Worm (Caenorhabditis elegans) whole organism, L2 larva: Measurements from ENCODE around the gene mltn-3.
A peak's percentile ranks its signal among the peaks of the same experiment; 100 is the strongest.

Experiments used
- C34F6.9 ChIP-seq: fragments of 150-350 bp; optimal IDR thresholded peaks from 2 replicates; lab custom pipeline; 2014; ENCODE audit warnings: missing biosample characterization, missing genetic modification characterization
- F13H6.1 ChIP-seq: sonication (generic microtip); optimal IDR thresholded peaks from 2 replicates; lab custom pipeline; 2016; ENCODE audit warnings: missing genetic modification characterization, missing compliant biosample characterization
- R02D3.7 ChIP-seq: fragments of 150-350 bp; optimal IDR thresholded peaks from 2 replicates; lab custom pipeline; 2014; ENCODE audit warnings: missing biosample characterization, missing genetic modification characterization
- ZK546.5 ChIP-seq: sonication (generic microtip); optimal IDR thresholded peaks from 2 replicates; lab custom pipeline; 2017; ENCODE audit warnings: missing biosample characterization, missing genetic modification characterization
- alr-1 ChIP-seq: fragments of 150-350 bp; optimal IDR thresholded peaks from 2 replicates; lab custom pipeline; 2014; ENCODE audit warnings: missing biosample characterization, missing genetic modification characterization
- aly-2 ChIP-seq: fragments of 150-350 bp; optimal IDR thresholded peaks from 2 replicates; lab custom pipeline; 2014; ENCODE audit warnings: missing biosample characterization, missing genetic modification characterization
- ama-1 ChIP-seq: fragments of 150-350 bp; optimal IDR thresholded peaks from 2 replicates; lab custom pipeline; 2018; ENCODE audit warnings: inconsistent platforms
- blmp-1 ChIP-seq: sonication (generic microtip); optimal IDR thresholded peaks from 2 replicates; lab custom pipeline; 2017; ENCODE audit warnings: missing genetic modification characterization, mild to moderate bottlenecking, missing compliant biosample characterization, antibody characterized with exemption, moderate library complexity; ENCODE audit not compliant: insufficient read depth
- ceh-16 ChIP-seq: fragments of 150-350 bp; optimal IDR thresholded peaks from 2 replicates; lab custom pipeline; 2014; ENCODE audit warnings: missing biosample characterization, missing genetic modification characterization
- ceh-82 ChIP-seq: fragments of 150-350 bp; optimal IDR thresholded peaks from 2 replicates; lab custom pipeline; 2014; ENCODE audit warnings: missing biosample characterization, missing genetic modification characterization
- crh-2 ChIP-seq: sonication (generic microtip); optimal IDR thresholded peaks from 2 replicates; lab custom pipeline; 2017; ENCODE audit warnings: missing biosample characterization, missing genetic modification characterization
- dmd-4 ChIP-seq: sonication (generic microtip); optimal IDR thresholded peaks from 2 replicates; lab custom pipeline; 2017; ENCODE audit warnings: missing biosample characterization, missing genetic modification characterization
- egl-27 ChIP-seq: sonication (generic microtip); optimal IDR thresholded peaks from 3 replicates; lab custom pipeline; 2017; ENCODE audit warnings: missing biosample characterization, missing genetic modification reagents, missing genetic modification characterization
- elt-1 ChIP-seq: fragments of 150-350 bp; optimal IDR thresholded peaks from 2 replicates; lab custom pipeline; 2014; ENCODE audit warnings: missing biosample characterization, missing genetic modification characterization
- elt-3 ChIP-seq: sonication (generic microtip); optimal IDR thresholded peaks from 2 replicates; lab custom pipeline; 2017; ENCODE audit warnings: missing biosample characterization, missing genetic modification characterization
- fos-1 ChIP-seq: fragments of 150-350 bp; optimal IDR thresholded peaks from 2 replicates; lab custom pipeline; 2014; ENCODE audit warnings: missing biosample characterization, missing genetic modification characterization
- gmeb-1 ChIP-seq: fragments of 150-350 bp; optimal IDR thresholded peaks from 2 replicates; lab custom pipeline; 2014; ENCODE audit warnings: missing biosample characterization, missing genetic modification characterization
- lin-11 ChIP-seq: fragments of 150-350 bp; sonication (generic microtip); optimal IDR thresholded peaks from 2 replicates; lab custom pipeline; 2014; ENCODE audit warnings: missing biosample characterization, missing genetic modification characterization, inconsistent platforms, mixed read lengths
- lin-13 ChIP-seq: fragments of 150-350 bp; optimal IDR thresholded peaks from 2 replicates; lab custom pipeline; 2014; ENCODE audit warnings: missing biosample characterization, missing genetic modification reagents, missing genetic modification characterization
- lin-39 ChIP-seq: fragments of 150-350 bp; optimal IDR thresholded peaks from 2 replicates; lab custom pipeline; 2014; ENCODE audit warnings: missing biosample characterization, missing genetic modification reagents, missing genetic modification characterization
- lsy-2 ChIP-seq, 2 experiments: fragments of 150-350 bp in 1 of 2; sonication (generic microtip) in 1 of 2; optimal IDR thresholded peaks; 2 replicates each; lab custom pipeline; 2014 to 2017; ENCODE audit warnings: missing biosample characterization in 2 of 2, missing genetic modification characterization in 2 of 2
- mbf-1 ChIP-seq: sonication (generic microtip); optimal IDR thresholded peaks from 2 replicates; lab custom pipeline; 2017; ENCODE audit warnings: missing biosample characterization, missing genetic modification characterization
- mdl-1 ChIP-seq, 2 experiments: fragments of 150-350 bp in 1 of 2; sonication (generic microtip) in 1 of 2; optimal IDR thresholded peaks; 2 replicates each; lab custom pipeline; 2017; ENCODE audit warnings: missing biosample characterization in 2 of 2, missing genetic modification characterization in 2 of 2
- nhr-10 ChIP-seq: sonication (generic microtip); optimal IDR thresholded peaks from 2 replicates; lab custom pipeline; 2017; ENCODE audit warnings: missing biosample characterization, missing genetic modification characterization
- nhr-11 ChIP-seq: fragments of 150-350 bp; optimal IDR thresholded peaks from 2 replicates; lab custom pipeline; 2014; ENCODE audit warnings: missing biosample characterization, missing genetic modification characterization
- nhr-12 ChIP-seq: fragments of 150-350 bp; optimal IDR thresholded peaks from 2 replicates; lab custom pipeline; 2014; ENCODE audit warnings: missing biosample characterization, missing genetic modification characterization
- nhr-129 ChIP-seq: fragments of 150-350 bp; optimal IDR thresholded peaks from 2 replicates; lab custom pipeline; 2014; ENCODE audit warnings: missing biosample characterization, missing genetic modification characterization
- nhr-21 ChIP-seq: fragments of 150-350 bp; optimal IDR thresholded peaks from 2 replicates; lab custom pipeline; 2014; ENCODE audit warnings: missing biosample characterization, missing genetic modification characterization
- nhr-237 ChIP-seq: fragments of 150-350 bp; optimal IDR thresholded peaks from 2 replicates; lab custom pipeline; 2014; ENCODE audit warnings: missing biosample characterization, missing genetic modification characterization
- nhr-25 ChIP-seq: fragments of 150-350 bp; sonication (generic microtip); optimal IDR thresholded peaks from 3 replicates; lab custom pipeline; 2014; ENCODE audit warnings: missing biosample characterization, missing genetic modification characterization
- nhr-77 ChIP-seq: fragments of 150-350 bp; optimal IDR thresholded peaks from 2 replicates; lab custom pipeline; 2014; ENCODE audit warnings: missing biosample characterization, missing genetic modification characterization
- peb-1 ChIP-seq: fragments of 150-350 bp; optimal IDR thresholded peaks from 2 replicates; lab custom pipeline; 2014; ENCODE audit warnings: missing biosample characterization, missing genetic modification characterization
- sem-4 ChIP-seq: fragments of 150-350 bp; optimal IDR thresholded peaks from 2 replicates; lab custom pipeline; 2014; ENCODE audit warnings: missing biosample characterization, missing genetic modification reagents, missing genetic modification characterization
- skn-1 ChIP-seq: sonication (generic microtip); optimal IDR thresholded peaks from 2 replicates; lab custom pipeline; 2017; ENCODE audit warnings: missing biosample characterization, missing genetic modification characterization
- sma-3 ChIP-seq: sonication (generic microtip); optimal IDR thresholded peaks from 2 replicates; lab custom pipeline; 2016; ENCODE audit warnings: missing genetic modification reagents, missing genetic modification characterization, missing compliant biosample characterization
- sma-9 ChIP-seq, 2 experiments: fragments of 150-350 bp in 1 of 2; sonication (generic microtip) in 1 of 2; optimal IDR thresholded peaks; 2 replicates each; lab custom pipeline; 2014 to 2016; ENCODE audit warnings: missing genetic modification characterization in 2 of 2, mild to moderate bottlenecking in 1 of 2, missing biosample characterization in 1 of 2, missing compliant biosample characterization in 1 of 2, missing genetic modification reagents in 1 of 2, moderate library complexity in 1 of 2
- unc-39 ChIP-seq: fragments of 150-350 bp; optimal IDR thresholded peaks from 2 replicates; lab custom pipeline; 2014; ENCODE audit warnings: missing biosample characterization, missing genetic modification characterization
- unc-55 ChIP-seq: fragments of 150-350 bp; sonication (generic microtip); optimal IDR thresholded peaks from 3 replicates; lab custom pipeline; 2014; ENCODE audit warnings: missing biosample characterization, missing genetic modification reagents, missing genetic modification characterization
- unc-62 ChIP-seq: fragments of 150-350 bp; optimal IDR thresholded peaks from 2 replicates; lab custom pipeline; 2014; ENCODE audit warnings: missing biosample characterization, missing genetic modification reagents, missing genetic modification characterization
- ztf-1 ChIP-seq: fragments of 200-800 bp; sonication (Bioruptor generic); conservative IDR thresholded peaks from 2 replicates; pipeline ENCODE4 v1.3.6; 2022; ENCODE audit warnings: missing genetic modification characterization, missing compliant biosample characterization
- ztf-11 ChIP-seq: sonication (generic microtip); optimal IDR thresholded peaks from 2 replicates; lab custom pipeline; 2017; ENCODE audit warnings: missing biosample characterization, missing genetic modification characterization

Gene mltn-3

DNA sequence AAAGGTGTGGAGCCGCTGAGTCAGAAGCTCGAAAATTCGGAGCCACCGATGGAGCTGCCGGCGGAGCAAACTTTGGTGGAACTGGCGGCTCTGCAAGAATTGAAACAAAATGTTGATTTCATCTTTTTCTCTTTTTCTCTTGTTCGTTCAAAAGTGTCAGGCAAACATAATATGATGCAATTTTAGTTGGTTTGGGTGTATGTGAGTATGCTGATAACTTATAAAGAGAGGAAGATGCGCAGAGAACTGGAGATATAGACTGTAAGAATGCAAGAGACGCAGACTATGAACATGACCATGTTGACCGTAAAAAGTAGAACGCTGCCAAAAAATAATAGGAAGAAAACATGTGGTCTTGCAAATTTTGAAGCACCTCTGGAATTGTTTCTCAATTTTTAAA is 37.9 kb downstream of the mltn-3 start:
- peak; percentile 78 for TF ChIP-seq fos-1 (tag; lab: Kevin White, UChicago)
- TF ChIP-seq nhr-129 (tag; lab: Kevin White, UChicago), result peak; percentile 100
- TF ChIP-seq nhr-11 (tag; lab: Kevin White, UChicago), result no peak
- TF ChIP-seq gmeb-1 (tag; lab: Kevin White, UChicago), result peak; percentile 48
- peak; percentile 54 for TF ChIP-seq nhr-25 (tag; lab: Kevin White, UChicago)
- no peak for TF ChIP-seq nhr-12
- peak; percentile 29 for TF ChIP-seq F13H6.1 (tag; lab: Kevin White, UChicago)
- TF ChIP-seq unc-39 (tag; lab: Kevin White, UChicago), result no peak
- peak; percentile 27 for TF ChIP-seq C34F6.9 (tag; lab: Kevin White, UChicago)
- no peak for TF ChIP-seq elt-3 (tag; lab: Kevin White, UChicago)
- TF ChIP-seq sma-3, result peak; percentile 62
- peak in 1 of 2 experiments; percentile 57 for TF ChIP-seq lsy-2 (tag; optimal IDR thresholded peaks at IDR 0.05; lab: Kevin White, UChicago)
- peak; percentile 79 for TF ChIP-seq crh-2 (tag; lab: Kevin White, UChicago)
- TF ChIP-seq sma-9 (GFP tag; optimal IDR thresholded peaks at IDR 0.05; lab: Kevin White, UChicago), result peak; percentile 74
- TF ChIP-seq sma-9 (tag; optimal IDR thresholded peaks at IDR 0.05; lab: Kevin White, UChicago), result no peak

DNA sequence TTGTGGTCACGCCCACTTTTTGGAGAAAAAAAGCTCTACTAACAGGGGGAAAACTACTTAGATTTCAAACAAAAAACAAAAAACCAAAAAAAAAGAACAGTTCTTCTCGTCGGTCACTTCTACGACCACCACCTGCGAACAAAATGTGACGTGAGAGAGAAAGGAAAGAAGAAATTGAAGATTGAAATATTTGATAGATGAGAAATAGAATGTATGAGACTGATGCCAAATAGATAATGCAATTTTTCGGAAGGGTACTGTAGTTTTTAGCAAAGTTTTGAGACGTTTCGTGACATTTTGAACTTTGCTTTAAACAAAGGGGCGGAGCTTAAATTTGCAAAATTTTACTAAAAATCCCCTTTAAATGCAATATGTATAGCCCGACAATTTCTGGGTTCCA is 38.8 kb downstream of the mltn-3 start:
- TF ChIP-seq ama-1 (lab: Kevin White, UChicago), result no peak
- no peak for TF ChIP-seq nhr-12
- no peak for TF ChIP-seq gmeb-1 (tag; lab: Kevin White, UChicago)
- TF ChIP-seq aly-2 (tag; lab: Kevin White, UChicago), result no peak
- peak; percentile 1 for TF ChIP-seq blmp-1
- TF ChIP-seq egl-27 (tag; lab: Kevin White, UChicago), result no peak
- TF ChIP-seq lsy-2 (tag; optimal IDR thresholded peaks at IDR 0.05; lab: Kevin White, UChicago), result peak in 1 of 2 experiments; percentile 57
- peak; percentile 55 for TF ChIP-seq fos-1 (tag; lab: Kevin White, UChicago)
- no peak for TF ChIP-seq crh-2 (tag; lab: Kevin White, UChicago)
- TF ChIP-seq elt-1 (tag; lab: Kevin White, UChicago), result no peak
- no peak for TF ChIP-seq mbf-1
- TF ChIP-seq unc-62 (GFP tag; lab: Kevin White, UChicago), result no peak
- peak; percentile 3 for TF ChIP-seq sma-9 (GFP tag; optimal IDR thresholded peaks at IDR 0.05; lab: Kevin White, UChicago)
- no peak for TF ChIP-seq sma-9 (tag; optimal IDR thresholded peaks at IDR 0.05; lab: Kevin White, UChicago)
- no peak for TF ChIP-seq nhr-21 (tag; lab: Kevin White, UChicago)
- TF ChIP-seq elt-3 (tag; lab: Kevin White, UChicago), result no peak
- TF ChIP-seq ceh-82 (tag; lab: Kevin White, UChicago), result no peak
- TF ChIP-seq lin-13 (GFP tag; lab: Kevin White, UChicago), result no peak
- TF ChIP-seq sma-3, result no peak

DNA sequence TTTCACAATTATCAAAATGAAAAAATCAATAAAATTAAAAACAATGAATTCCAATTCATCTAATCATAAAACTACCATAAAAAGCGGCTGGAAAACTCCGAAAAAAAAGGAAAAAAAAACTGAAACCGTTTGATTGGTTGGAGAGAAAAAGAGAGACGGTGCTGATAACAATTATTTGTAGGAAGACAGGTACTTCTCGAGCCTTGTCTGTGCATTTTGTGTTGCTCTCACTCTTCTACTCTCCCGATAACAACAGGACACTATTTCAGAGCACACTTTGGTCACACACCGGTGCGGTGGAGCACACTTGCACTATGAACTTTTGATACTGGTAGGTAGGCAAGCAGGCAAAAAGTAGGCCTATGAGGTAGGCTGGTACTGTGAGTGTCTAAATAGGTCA is 40.4 kb downstream of the mltn-3 start:
- TF ChIP-seq R02D3.7 (tag; lab: Kevin White, UChicago) (no peak), dmd-4 (tag; lab: Kevin White, UChicago) (no peak), ZK546.5 (tag; lab: Kevin White, UChicago) (no peak), peb-1 (tag; lab: Kevin White, UChicago) (no peak), nhr-21 (tag; lab: Kevin White, UChicago) (no peak), lin-39 (tag; lab: Kevin White, UChicago) (no peak), elt-1 (tag; lab: Kevin White, UChicago) (no peak), sma-9 (GFP tag; optimal IDR thresholded peaks at IDR 0.05; lab: Kevin White, UChicago) (peak; percentile 20), sma-9 (tag; optimal IDR thresholded peaks at IDR 0.05; lab: Kevin White, UChicago) (no peak), unc-55 (GFP tag; lab: Kevin White, UChicago) (no peak), ztf-11 (no peak), nhr-129 (tag; lab: Kevin White, UChicago) (peak; percentile 8), lsy-2 (tag; optimal IDR thresholded peaks at IDR 0.05; lab: Kevin White, UChicago) (no peak), ceh-82 (tag; lab: Kevin White, UChicago) (no peak), alr-1 (tag; lab: Kevin White, UChicago) (no peak), egl-27 (tag; lab: Kevin White, UChicago) (no peak), mdl-1 (tag; optimal IDR thresholded peaks at IDR 0.05; lab: Kevin White, UChicago) (no peak), ama-1 (lab: Kevin White, UChicago) (no peak), gmeb-1 (tag; lab: Kevin White, UChicago) (peak; percentile 38), nhr-25 (tag; lab: Kevin White, UChicago) (no peak), lin-11 (no peak), nhr-10 (no peak), sem-4 (tag; lab: Kevin White, UChicago) (no peak), unc-39 (tag; lab: Kevin White, UChicago) (no peak), fos-1 (tag; lab: Kevin White, UChicago) (peak; percentile 59), ztf-1 (GFP tag; lab: Robert Waterston, UW) (no peak), F13H6.1 (tag; lab: Kevin White, UChicago) (no peak), mbf-1 (no peak), ceh-16 (no peak), nhr-237 (tag; lab: Kevin White, UChicago) (no peak), C34F6.9 (tag; lab: Kevin White, UChicago) (no peak), crh-2 (tag; lab: Kevin White, UChicago) (peak; percentile 29), skn-1 (tag; lab: Kevin White, UChicago) (no peak), nhr-77 (tag; lab: Kevin White, UChicago) (no peak)
